Worm (Caenorhabditis elegans) whole organism, L4/young adult: ENCODE data around the gene F16B12.4.

Source experiments
- W03F9.2 ChIP-seq: fragments of 150-350 bp; optimal IDR thresholded peaks from 2 replicates; lab custom pipeline; 2014; ENCODE audit warnings: missing biosample characterization, missing genetic modification characterization
- dao-5 ChIP-seq: sonication (generic microtip); optimal IDR thresholded peaks from 2 replicates; lab custom pipeline; 2016; ENCODE audit warnings: missing genotype, missing genetic modification characterization, moderate library complexity, missing compliant biosample characterization
- him-1 ChIP-seq: sonication (generic microtip); optimal IDR thresholded peaks from 2 replicates; lab custom pipeline; 2016; ENCODE audit warnings: missing genotype, missing genetic modification reagents, missing genetic modification characterization, missing compliant biosample characterization

Gene F16B12.4

ce11 chrX:14098618-14099118 lies at the start of gene F16B12.4:
Gene F16B12.4 (minus strand): TSS chrX:14098668.
- TF ChIP-seq him-1 (no peak), dao-5 (tag; lab: Kevin White, UChicago) (no peak), W03F9.2 (tag; lab: Kevin White, UChicago) (no peak)

- TF ChIP-seq him-1, result no peak
- TF ChIP-seq dao-5 (tag; lab: Kevin White, UChicago), result no peak
- TF ChIP-seq W03F9.2 (tag; lab: Kevin White, UChicago), result no peak
Observed at ce11 chrX:14147400-14147799, 48.9 kb upstream of the F16B12.4 start, which contains the start of gene akt-2. Gene akt-2 (plus strand): TSS chrX:14147700.

ce11 chrX:14146740-14147140 lies 48.3 kb upstream of the F16B12.4 start:
- TF ChIP-seq W03F9.2 (tag; lab: Kevin White, UChicago) (peak; percentile 77), dao-5 (tag; lab: Kevin White, UChicago) (no peak), him-1 (peak; percentile 30)

- TF ChIP-seq him-1 (no peak), W03F9.2 (tag; lab: Kevin White, UChicago) (no peak), dao-5 (tag; lab: Kevin White, UChicago) (no peak)
Observed at ce11 chrX:14145634-14146033, 47.2 kb upstream of the F16B12.4 start.

- TF ChIP-seq him-1 (no peak), dao-5 (tag; lab: Kevin White, UChicago) (no peak), W03F9.2 (tag; lab: Kevin White, UChicago) (no peak)
Observed at ce11 chrX:14141896-14142392, 43.5 kb upstream of the F16B12.4 start, which contains the start of gene ceh-89. Gene ceh-89 (plus strand): TSS chrX:14141946.

ce11 chrX:14141344-14141841 lies 42.9 kb upstream of the F16B12.4 start:
- TF ChIP-seq dao-5 (tag; lab: Kevin White, UChicago), result no peak
- no peak for TF ChIP-seq W03F9.2 (tag; lab: Kevin White, UChicago)
- TF ChIP-seq him-1, result no peak

- TF ChIP-seq dao-5 (tag; lab: Kevin White, UChicago), result no peak
- TF ChIP-seq W03F9.2 (tag; lab: Kevin White, UChicago), result no peak
- TF ChIP-seq him-1, result no peak
Observed at ce11 chrX:14140040-14140439, 41.6 kb upstream of the F16B12.4 start, which contains the start of gene nkat-1. Gene nkat-1 (minus strand): TSS chrX:14140140.

ce11 chrX:14134883-14135282 lies 36.4 kb upstream of the F16B12.4 start:
- TF ChIP-seq W03F9.2 (tag; lab: Kevin White, UChicago) (peak; percentile 23), dao-5 (tag; lab: Kevin White, UChicago) (no peak), him-1 (no peak)

ce11 chrX:14134244-14134643 lies 35.8 kb upstream of the F16B12.4 start, which contains the start of gene F28H6.8:
Gene F28H6.8 (minus strand): TSS chrX:14134344.
- TF ChIP-seq dao-5 (tag; lab: Kevin White, UChicago), result no peak
- no peak for TF ChIP-seq W03F9.2 (tag; lab: Kevin White, UChicago)
- no peak for TF ChIP-seq him-1

ce11 chrX:14132677-14133076 lies 34.2 kb upstream of the F16B12.4 start:
- no peak for TF ChIP-seq W03F9.2 (tag; lab: Kevin White, UChicago)
- no peak for TF ChIP-seq him-1
- no peak for TF ChIP-seq dao-5 (tag; lab: Kevin White, UChicago)

- TF ChIP-seq W03F9.2 (tag; lab: Kevin White, UChicago) (no peak), dao-5 (tag; lab: Kevin White, UChicago) (no peak), him-1 (no peak)
Observed at ce11 chrX:14131476-14131875, 33.0 kb upstream of the F16B12.4 start.

ce11 chrX:14127291-14127922 lies 28.9 kb upstream of the F16B12.4 start, which contains the start of gene F28H6.4:
Gene F28H6.4 (plus strand): TSS chrX:14127872.
- no peak for TF ChIP-seq him-1
- no peak for TF ChIP-seq W03F9.2 (tag; lab: Kevin White, UChicago)
- TF ChIP-seq dao-5 (tag; lab: Kevin White, UChicago), result no peak

ce11 chrX:14125870-14126269 lies 27.4 kb upstream of the F16B12.4 start, which contains the start of gene F28H6.6:
Gene F28H6.6 (minus strand): TSS chrX:14125879.
- TF ChIP-seq him-1 (no peak), dao-5 (tag; lab: Kevin White, UChicago) (no peak), W03F9.2 (tag; lab: Kevin White, UChicago) (no peak)

- TF ChIP-seq W03F9.2 (tag; lab: Kevin White, UChicago) (no peak), him-1 (no peak), dao-5 (tag; lab: Kevin White, UChicago) (no peak)
Observed at ce11 chrX:14118762-14119161, 20.3 kb upstream of the F16B12.4 start.
